Fruit fly (Drosophila melanogaster): Measurements from ENCODE around the gene CG33257.

CG33257 gene

DNA sequence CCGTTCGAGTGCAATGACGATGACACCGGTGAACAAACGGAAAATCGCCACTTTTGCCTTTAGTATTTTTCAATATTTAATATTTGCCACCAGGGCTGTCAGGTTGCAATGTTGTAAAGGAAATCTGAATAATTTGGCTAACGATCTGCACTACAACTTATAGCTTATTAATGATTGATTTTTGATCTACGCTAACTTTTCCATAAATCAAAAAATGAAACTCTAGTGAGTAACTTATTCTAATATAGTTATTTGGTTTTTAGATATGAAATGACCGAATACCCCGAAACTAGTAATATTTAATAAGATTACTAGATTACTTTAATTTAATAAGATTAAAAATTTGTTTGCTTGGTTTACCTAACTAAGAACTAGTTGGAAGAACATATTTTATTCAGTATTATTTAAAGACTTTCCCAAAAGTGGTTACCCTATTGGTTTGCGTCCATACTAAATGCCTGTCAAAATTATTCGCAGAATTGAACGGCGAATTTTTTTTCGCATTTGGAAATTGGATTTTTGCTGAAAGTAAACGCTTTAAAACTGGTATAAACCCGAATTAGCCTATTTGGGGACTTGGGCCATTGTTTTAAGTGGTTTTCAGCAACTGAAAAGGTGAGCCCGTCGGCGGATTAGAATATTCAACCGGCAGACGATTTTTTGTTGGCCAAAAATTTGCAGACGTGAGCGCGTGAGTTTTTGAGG, 39.9 kb downstream of the CG33257 start, which contains the start of the genes Agpat3 and RAF2 (continued):
- peak; percentile 8 for TF ChIP-seq CG10979 (tag; optimal IDR thresholded peaks at IDR 0.05)
- TF ChIP-seq CG10654 (GFP tag; optimal IDR thresholded peaks at IDR 0.05): peak; percentile 12
- TF ChIP-seq CG10267 (tag; optimal IDR thresholded peaks at IDR 0.05): peak; percentile 54
- peak; percentile 85 for TF ChIP-seq ssp (GFP tag; IDR thresholded peaks at IDR 0.05)
- no peak for TF ChIP-seq CG17186 (GFP tag; optimal IDR thresholded peaks at IDR 0.05)
- TF ChIP-seq CG17361 (GFP tag; IDR thresholded peaks at IDR 0.05): peak; percentile 77; the same call in 2 of the 3 replicates
- TF ChIP-seq nmo (GFP tag; optimal IDR thresholded peaks at IDR 0.05): peak; percentile 85
- TF ChIP-seq Doc3 (GFP tag; IDR thresholded peaks at IDR 0.05; ENCODE audit: partially characterized antibody): no peak
- peak; percentile 67 for TF ChIP-seq tin (GFP tag; optimal IDR thresholded peaks at IDR 0.05)
- peak; percentile 16 for TF ChIP-seq Dad (GFP tag; optimal IDR thresholded peaks at IDR 0.05)
- TF ChIP-seq jumu (GFP tag; optimal IDR thresholded peaks at IDR 0.05): no peak
- TF ChIP-seq CG9727 (GFP tag; optimal IDR thresholded peaks at IDR 0.05): peak; percentile 41
- peak; percentile 31; the same call in 1 of the 2 replicates for TF ChIP-seq HLH3B (GFP tag; IDR thresholded peaks at IDR 0.05)
- no peak for TF ChIP-seq Trl (optimal IDR thresholded peaks at IDR 0.05)
- TF ChIP-seq Trl (GFP tag; optimal IDR thresholded peaks at IDR 0.05): peak; percentile 20
- peak; percentile 42 for TF ChIP-seq mam (GFP tag; optimal IDR thresholded peaks at IDR 0.05)
- TF ChIP-seq Tbp (GFP tag; optimal IDR thresholded peaks at IDR 0.05): no peak
- TF ChIP-seq Xrp1 (GFP tag; IDR thresholded peaks at IDR 0.05): 0 out of 2 replicates have a peak, but pooled peaks have one; percentile 28
- no peak for TF ChIP-seq cato (GFP tag; optimal IDR thresholded peaks at IDR 0.05; ENCODE audit: borderline replicate concordance)
- TF ChIP-seq CG12391 (tag; optimal IDR thresholded peaks at IDR 0.05): peak; percentile 73
- peak; percentile 52 for TF ChIP-seq fd96Cb (tag; optimal IDR thresholded peaks at IDR 0.05)
- TF ChIP-seq Rx (GFP tag; IDR thresholded peaks at IDR 0.05): no peak
- peak in 1 of 2 experiments; percentile 43 for TF ChIP-seq dpn (GFP tag; optimal IDR thresholded peaks at IDR 0.05)
- peak; percentile 30; the same call in 1 of the 2 replicates for TF ChIP-seq klu (GFP tag; IDR thresholded peaks at IDR 0.05)
- peak; percentile 67 for TF ChIP-seq Hr3 (GFP tag; optimal IDR thresholded peaks at IDR 0.05)
- peak; percentile 12 for TF ChIP-seq Sry-δ (GFP tag; optimal IDR thresholded peaks at IDR 0.05)
- TF ChIP-seq CG9797 (GFP tag; optimal IDR thresholded peaks at IDR 0.05): peak; percentile 72
- 0 out of 3 replicates have a peak, but pooled peaks have one; percentile 5 for TF ChIP-seq ci (GFP tag; IDR thresholded peaks at IDR 0.05)
- no peak for TF ChIP-seq CG6791 (GFP tag; IDR thresholded peaks at IDR 0.05; ENCODE audit: partially characterized antibody)
- peak; percentile 6 for TF ChIP-seq CG18764 (GFP tag; optimal IDR thresholded peaks at IDR 0.05)
- TF ChIP-seq CG32532 (GFP tag; IDR thresholded peaks at IDR 0.05): peak; percentile 68
- peak; percentile 44; the same call in 1 of the 2 replicates for TF ChIP-seq wdn (GFP tag; IDR thresholded peaks at IDR 0.05)
- no peak for TF ChIP-seq Hey (tag; optimal IDR thresholded peaks at IDR 0.05)
- TF ChIP-seq CG7839 (tag; optimal IDR thresholded peaks at IDR 0.05): peak; percentile 57
- peak; percentile 6 for TF ChIP-seq CG8944 (GFP tag; optimal IDR thresholded peaks at IDR 0.05)
- TF ChIP-seq CG6683 (GFP tag; optimal IDR thresholded peaks at IDR 0.05): no peak
- no peak for TF ChIP-seq CG10462 (GFP tag; optimal IDR thresholded peaks at IDR 0.05)
- TF ChIP-seq tx (GFP tag; optimal IDR thresholded peaks at IDR 0.05): no peak
- peak; percentile 80 for TF ChIP-seq gfzf (GFP tag; optimal IDR thresholded peaks at IDR 0.05)
- TF ChIP-seq cas (GFP tag; IDR thresholded peaks at IDR 0.05): no peak
- TF ChIP-seq MBD-R2 (GFP tag; IDR thresholded peaks at IDR 0.05): peak; percentile 25
- no peak for TF ChIP-seq CG2202 (tag; optimal IDR thresholded peaks at IDR 0.05)
- TF ChIP-seq CG12104 (GFP tag; optimal IDR thresholded peaks at IDR 0.05): peak; percentile 57
- TF ChIP-seq da (GFP tag; optimal IDR thresholded peaks at IDR 0.05): no peak
- TF ChIP-seq CG5953 (GFP tag; IDR thresholded peaks at IDR 0.05): 0 out of 2 replicates have a peak, but pooled peaks have one; percentile 10
- no peak for TF ChIP-seq CG1024 (GFP tag; IDR thresholded peaks at IDR 0.05)
- peak; percentile 22 for TF ChIP-seq CG4820 (GFP tag; optimal IDR thresholded peaks at IDR 0.05)
- no peak for TF ChIP-seq ftz-f1 (GFP tag; optimal IDR thresholded peaks at IDR 0.05)
- TF ChIP-seq Pdp1 (GFP tag; optimal IDR thresholded peaks at IDR 0.05): no peak
- TF ChIP-seq CG3847 (GFP tag; IDR thresholded peaks at IDR 0.05): peak; percentile 30; the same call in 1 of the 2 replicates
